Worm (Caenorhabditis elegans): ENCODE results near the gene tftc-3.

DNA sequence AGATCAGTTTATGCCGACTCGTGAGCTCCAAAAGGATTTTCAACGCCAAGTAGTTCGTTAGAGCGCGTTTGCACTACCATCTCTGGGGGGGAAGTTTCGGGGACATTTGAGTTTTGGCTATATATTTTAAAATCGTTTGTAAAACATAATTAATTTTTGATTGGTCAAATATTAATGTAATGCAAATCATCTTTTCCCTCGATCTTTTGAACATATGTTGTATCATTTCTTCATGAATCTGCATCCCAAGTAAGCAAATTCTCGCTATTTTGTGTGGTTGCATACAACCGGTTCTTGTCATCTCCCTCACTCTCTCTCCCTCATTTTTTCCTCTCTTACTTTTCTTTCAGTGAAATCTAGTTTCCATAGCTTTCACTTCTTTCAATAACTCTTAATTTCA lies 32.0 kb downstream of the tftc-3 start:
- peak; percentile 46 for TF ChIP-seq cog-1 (tag; optimal IDR thresholded peaks at IDR 0.05)
- TF ChIP-seq tab-1 (GFP tag; IDR thresholded peaks at IDR 0.05), result no peak
- TF ChIP-seq flt-1 (GFP tag; IDR thresholded peaks at IDR 0.05), result no peak
- TF ChIP-seq ztf-29 (GFP tag; IDR thresholded peaks at IDR 0.05), result no peak
- no peak for TF ChIP-seq med-1 (GFP tag; optimal IDR thresholded peaks at IDR 0.05; ENCODE audit: insufficient read depth)
- no peak for TF ChIP-seq ztf-23 (GFP tag; IDR thresholded peaks at IDR 0.05)
- no peak for TF ChIP-seq ref-1 (GFP tag; conservative IDR thresholded peaks at IDR 0.05)
- no peak for TF ChIP-seq klf-2 (GFP tag; conservative IDR thresholded peaks at IDR 0.05)
- TF ChIP-seq T22C8.4 (GFP tag; IDR thresholded peaks at IDR 0.05), result no peak

All from whole organism, midembryonic.